Worm (Caenorhabditis elegans): ENCODE data around the gene str-81.

Gene str-81

DNA sequence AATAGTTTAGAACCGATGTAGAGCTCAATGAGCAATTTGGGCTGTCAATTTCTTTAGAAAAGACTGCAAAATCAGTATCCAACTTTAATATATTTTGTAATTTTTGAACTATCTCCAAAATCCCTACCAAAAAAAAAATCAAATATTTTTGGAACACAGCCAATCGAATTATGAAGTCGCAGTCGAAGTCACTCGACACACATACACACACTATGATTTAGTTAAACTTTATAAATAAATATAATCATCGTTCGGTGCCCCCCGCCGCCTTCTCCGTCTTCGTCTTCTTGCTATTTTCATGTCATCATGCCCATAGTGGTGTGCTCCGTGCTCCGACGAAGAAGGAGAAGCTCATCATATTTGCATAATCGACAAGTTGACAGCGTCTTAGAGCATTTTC is 73.8 kb downstream of the str-81 start:
- TF ChIP-seq sea-1 (GFP tag; conservative IDR thresholded peaks at IDR 0.05) (no peak), hmg-4 (GFP tag; optimal IDR thresholded peaks at IDR 0.05) (no peak), hnd-1 (tag; optimal IDR thresholded peaks at IDR 0.05) (no peak), hmbx-1 (tag; optimal IDR thresholded peaks at IDR 0.05) (no peak), tbx-37 (GFP tag; conservative IDR thresholded peaks at IDR 0.05) (no peak), aly-1 (tag; optimal IDR thresholded peaks at IDR 0.05) (no peak), flt-1 (GFP tag; IDR thresholded peaks at IDR 0.05) (no peak), B0310.2 (tag; optimal IDR thresholded peaks at IDR 0.05) (no peak), ama-1 (optimal IDR thresholded peaks at IDR 0.05) (no peak), tra-4 (tag; optimal IDR thresholded peaks at IDR 0.05) (no peak), scrt-1 (GFP tag; IDR thresholded peaks at IDR 0.05) (no peak), ceh-36 (tag; optimal IDR thresholded peaks at IDR 0.05) (no peak), F13C5.2 (tag; optimal IDR thresholded peaks at IDR 0.05) (no peak), ceh-13 (GFP tag; optimal IDR thresholded peaks at IDR 0.05) (no peak), ets-7 (tag; optimal IDR thresholded peaks at IDR 0.05) (no peak), pes-1 (GFP tag; IDR thresholded peaks at IDR 0.05) (no peak), tbx-11 (GFP tag; IDR thresholded peaks at IDR 0.05) (no peak)

DNA sequence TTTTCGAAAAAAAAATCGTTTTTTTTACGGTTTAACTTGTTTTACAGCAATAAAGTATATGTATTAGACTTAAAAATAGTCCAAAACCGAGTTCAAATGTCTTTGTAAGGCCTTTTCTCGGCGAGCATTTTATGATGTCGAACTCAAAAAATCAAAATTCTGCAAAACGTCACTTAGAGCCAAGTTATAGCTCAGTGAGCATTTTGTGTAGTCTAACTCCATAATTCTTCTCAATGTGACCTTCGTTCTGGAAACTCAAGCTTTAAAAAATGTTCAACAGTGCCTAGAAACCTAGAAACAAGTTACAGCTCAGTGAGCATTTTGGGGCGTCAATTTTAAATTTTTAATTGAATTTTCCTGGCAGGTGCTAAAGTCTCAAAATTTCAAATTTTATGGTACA is 75.2 kb downstream of the str-81 start:
- no peak for TF ChIP-seq B0310.2 (tag; optimal IDR thresholded peaks at IDR 0.05)
- TF ChIP-seq tbx-11 (GFP tag; IDR thresholded peaks at IDR 0.05), result no peak
- no peak for TF ChIP-seq hnd-1 (tag; optimal IDR thresholded peaks at IDR 0.05)
- no peak for TF ChIP-seq tbx-37 (GFP tag; conservative IDR thresholded peaks at IDR 0.05)
- no peak for TF ChIP-seq ets-7 (tag; optimal IDR thresholded peaks at IDR 0.05)
